Worm (Caenorhabditis elegans) whole organism, mixed stage, embryonic: ENCODE results near the gene F13E9.16.

Experiments used
- blmp-1 ChIP-seq: fragments of 150-350 bp; optimal IDR thresholded peaks from 2 replicates; lab custom pipeline; 2014; ENCODE audit warnings: missing biosample characterization, missing genetic modification characterization
- ceh-39 ChIP-seq: fragments of 150-350 bp; optimal IDR thresholded peaks from 2 replicates; lab custom pipeline; 2014; ENCODE audit warnings: missing biosample characterization, missing genetic modification characterization
- lin-13 ChIP-seq: fragments of 150-350 bp; optimal IDR thresholded peaks from 2 replicates; lab custom pipeline; 2014; ENCODE audit warnings: missing biosample characterization, missing genetic modification characterization
- mep-1 ChIP-seq: fragments of 150-350 bp; optimal IDR thresholded peaks from 2 replicates; lab custom pipeline; 2017; ENCODE audit warnings: missing biosample characterization, missing genetic modification reagents, missing genetic modification characterization, inconsistent platforms
- nhr-28 ChIP-seq: fragments of 150-350 bp; optimal IDR thresholded peaks from 2 replicates; lab custom pipeline; 2014; ENCODE audit warnings: missing biosample characterization, missing genetic modification characterization
- nhr-76 ChIP-seq: sonication (generic microtip); optimal IDR thresholded peaks from 2 replicates; lab custom pipeline; 2017; ENCODE audit warnings: missing biosample characterization, missing genetic modification characterization
- snpc-4 ChIP-seq: fragments of 150-350 bp; optimal IDR thresholded peaks from 2 replicates; lab custom pipeline; 2014; ENCODE audit warnings: missing biosample characterization, missing genetic modification characterization
- unc-62 ChIP-seq: fragments of 150-350 bp; optimal IDR thresholded peaks from 2 replicates; lab custom pipeline; 2014; ENCODE audit warnings: missing biosample characterization, missing genetic modification reagents, missing genetic modification characterization

DNA sequence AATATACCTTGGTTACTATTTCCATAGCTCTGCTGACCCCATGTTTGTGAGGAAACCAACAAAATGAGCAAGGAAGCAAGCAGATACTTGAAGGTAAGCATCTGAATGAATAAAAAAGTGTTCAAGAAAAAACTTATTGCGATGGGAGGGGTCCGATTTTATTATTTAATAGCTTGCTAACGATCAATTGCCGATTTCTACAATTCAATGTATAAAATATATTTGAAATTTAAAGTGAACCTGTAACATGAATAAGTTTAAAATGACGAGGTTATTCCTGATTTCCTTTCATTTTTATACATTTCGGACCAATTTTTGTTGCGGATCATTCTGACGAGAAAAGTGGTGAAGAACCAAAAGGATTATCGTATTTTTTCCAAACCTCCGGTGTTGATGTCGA is 9.3 kb upstream of the F13E9.16 start, which contains the start of gene srlf-13:
- TF ChIP-seq snpc-4 (tag; lab: Kevin White, UChicago) (no peak), lin-13 (tag; lab: Kevin White, UChicago) (no peak), unc-62 (no peak), ceh-39 (tag; lab: Kevin White, UChicago) (no peak), mep-1 (no peak), blmp-1 (tag; lab: Kevin White, UChicago) (no peak), nhr-76 (tag; lab: Kevin White, UChicago) (no peak), nhr-28 (tag; lab: Kevin White, UChicago) (no peak)
